Worm (Caenorhabditis elegans): ENCODE results near the gene cest-31.

Gene cest-31

ce11 chrV:6645810-6646209 is 28.3 kb upstream of the cest-31 start:
- TF ChIP-seq Y67H2A.10 (GFP tag; conservative IDR thresholded peaks at IDR 0.05): no peak
- TF ChIP-seq ztf-18 (tag; optimal IDR thresholded peaks at IDR 0.05): no peak
- TF ChIP-seq efl-1 (GFP tag; optimal IDR thresholded peaks at IDR 0.05): no peak
- no peak for TF ChIP-seq let-607 (tag; optimal IDR thresholded peaks at IDR 0.05)
- no peak for TF ChIP-seq ceh-100 (GFP tag; IDR thresholded peaks at IDR 0.05)

- TF ChIP-seq T07F8.4 (tag; optimal IDR thresholded peaks at IDR 0.05) (no peak), madf-8 (GFP tag; conservative IDR thresholded peaks at IDR 0.05) (no peak), mxl-1 (tag; optimal IDR thresholded peaks at IDR 0.05) (no peak), C06A6.2 (GFP tag; conservative IDR thresholded peaks at IDR 0.05) (no peak)
These were observed 24.8 kb upstream of the cest-31 start, which contains the start of gene T10H9.1 for ce11 chrV:6649317-6649716. TSS of gene T10H9.1 (plus strand) at chrV:6649617.

ce11 chrV:6650508-6650907 is 23.6 kb upstream of the cest-31 start:
- TF ChIP-seq F52B5.7 (tag; optimal IDR thresholded peaks at IDR 0.05) (no peak), ccch-3 (GFP tag; optimal IDR thresholded peaks at IDR 0.05) (no peak), Y53G8AR.9 (GFP tag; conservative IDR thresholded peaks at IDR 0.05) (no peak), nfyb-1 (GFP tag; IDR thresholded peaks at IDR 0.05) (no peak), C06A6.2 (GFP tag; conservative IDR thresholded peaks at IDR 0.05) (no peak), bed-1 (GFP tag; IDR thresholded peaks at IDR 0.05) (no peak), snpc-1.3 (tag; optimal IDR thresholded peaks at IDR 0.05; ENCODE audit: insufficient read depth) (no peak), him-1 (tag; optimal IDR thresholded peaks at IDR 0.05) (no peak)

- TF ChIP-seq F57A8.1 (GFP tag; optimal IDR thresholded peaks at IDR 0.05) (no peak), hrde-1 (tag; optimal IDR thresholded peaks at IDR 0.05; ENCODE audit: borderline replicate concordance) (no peak), egrh-3 (GFP tag; IDR thresholded peaks at IDR 0.05) (no peak), aptf-3 (GFP tag; IDR thresholded peaks at IDR 0.05) (no peak), lag-1 (GFP tag; IDR thresholded peaks at IDR 0.05) (no peak), ceh-100 (GFP tag; IDR thresholded peaks at IDR 0.05) (no peak), ztf-26 (tag; optimal IDR thresholded peaks at IDR 0.05) (peak; percentile 48)
These were observed 22.0 kb upstream of the cest-31 start, which contains the start of gene T10H9.8 for ce11 chrV:6652051-6652450. TSS of gene T10H9.8 (plus strand) at chrV:6652351.

ce11 chrV:6655174-6655573 is 18.9 kb upstream of the cest-31 start, which contains the start of gene syx-18:
TSS of gene syx-18 (minus strand) at chrV:6655449.
- TF ChIP-seq madf-3 (GFP tag; IDR thresholded peaks at IDR 0.05) (no peak), snpc-4 (GFP tag; optimal IDR thresholded peaks at IDR 0.05) (no peak), snpc-4 (tag; optimal IDR thresholded peaks at IDR 0.05) (peak in 1 of 4 experiments; percentile 11), lin-35 (GFP tag; optimal IDR thresholded peaks at IDR 0.05) (peak in 2 of 3 experiments; percentile 33 to 43), athp-1 (tag; optimal IDR thresholded peaks at IDR 0.05) (peak; percentile 63), F57C9.4 (tag; optimal IDR thresholded peaks at IDR 0.05) (no peak), chd-7 (tag; optimal IDR thresholded peaks at IDR 0.05) (no peak), atf-7 (tag; optimal IDR thresholded peaks at IDR 0.05) (peak; percentile 7), B0019.2 (GFP tag; conservative IDR thresholded peaks at IDR 0.05) (no peak), him-1 (tag; optimal IDR thresholded peaks at IDR 0.05) (peak; percentile 11), madf-6 (GFP tag; IDR thresholded peaks at IDR 0.05) (peak; percentile 53), ama-1 (optimal IDR thresholded peaks at IDR 0.05) (peak; percentile 18), ama-1 (GFP tag; optimal IDR thresholded peaks at IDR 0.05) (peak in 1 of 2 experiments; percentile 49), cebp-1 (GFP tag; IDR thresholded peaks at IDR 0.05) (no peak), cebp-1 (tag; optimal IDR thresholded peaks at IDR 0.05) (peak; percentile 34), T26A5.8 (tag; optimal IDR thresholded peaks at IDR 0.05) (no peak), pha-4 (tag; optimal IDR thresholded peaks at IDR 0.05) (no peak), let-607 (tag; optimal IDR thresholded peaks at IDR 0.05) (peak in 1 of 2 experiments; percentile 38), Y56A3A.18 (GFP tag; IDR thresholded peaks at IDR 0.05) (no peak), Y53G8AR.9 (GFP tag; conservative IDR thresholded peaks at IDR 0.05) (peak; percentile 73), repo-1 (tag; optimal IDR thresholded peaks at IDR 0.05) (peak; percentile 32), B0035.1 (tag; optimal IDR thresholded peaks at IDR 0.05) (no peak), rcor-1 (GFP tag; IDR thresholded peaks at IDR 0.05) (peak; percentile 30; the same call in 1 of the 2 replicates), B0336.3 (GFP tag; IDR thresholded peaks at IDR 0.05) (peak; percentile 33; the same call in 1 of the 2 replicates), egrh-3 (GFP tag; IDR thresholded peaks at IDR 0.05) (no peak)
